Worm (Caenorhabditis elegans): ENCODE data around the gene toc-1.

toc-1 gene

DNA sequence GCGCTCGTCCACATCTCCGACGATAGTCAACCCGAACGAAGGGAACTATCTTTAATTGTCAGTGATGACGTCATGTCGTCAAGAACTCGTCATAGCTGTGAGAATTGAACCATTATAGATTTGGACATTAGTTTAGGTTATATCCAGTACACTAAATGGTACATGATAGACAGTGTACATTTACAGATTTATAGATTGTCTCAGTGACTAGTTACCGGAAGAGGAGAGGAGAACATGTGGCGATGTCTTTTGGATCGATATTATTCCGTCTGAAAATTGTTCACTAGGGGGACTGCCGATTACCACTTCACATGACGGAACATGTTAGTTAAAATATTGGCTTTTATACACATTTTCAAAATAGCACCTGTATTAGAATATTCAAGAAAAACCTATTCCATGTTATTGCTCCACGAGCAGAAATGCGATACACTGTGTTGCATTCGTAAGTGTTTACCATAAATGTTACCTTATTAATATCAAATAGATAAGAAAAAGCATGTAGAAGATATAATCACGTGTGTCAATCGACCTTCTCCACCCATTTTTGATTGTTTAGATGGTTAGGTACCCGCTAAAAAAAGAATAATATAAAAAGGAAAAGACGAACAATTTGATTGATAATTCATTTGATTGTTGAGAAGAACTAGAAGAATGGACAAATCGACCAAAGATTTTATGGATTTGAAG is 7.7 kb upstream of the toc-1 start, which contains the start of gene ZC395.5 (continued):
- TF ChIP-seq ceh-9 (tag; optimal IDR thresholded peaks at IDR 0.05) (no peak), snpc-4 (tag; optimal IDR thresholded peaks at IDR 0.05) (no peak), nhr-77 (tag; optimal IDR thresholded peaks at IDR 0.05) (no peak)

ce11 chrIII:5268486-5268885 is 6.6 kb upstream of the toc-1 start:
- TF ChIP-seq egl-27 (tag; optimal IDR thresholded peaks at IDR 0.05) = no peak
- peak; percentile 1 for TF ChIP-seq jun-1 (tag; optimal IDR thresholded peaks at IDR 0.05)
- TF ChIP-seq pha-4 (tag; optimal IDR thresholded peaks at IDR 0.05) = peak; percentile 28
- no peak for TF ChIP-seq nhr-67 (tag; optimal IDR thresholded peaks at IDR 0.05)
- no peak for TF ChIP-seq aly-2 (tag; optimal IDR thresholded peaks at IDR 0.05)

ce11 chrIII:5269814-5270213 is 5.2 kb upstream of the toc-1 start, which contains the start of gene ZC395.4:
Gene ZC395.4, plus strand, starts transcription at chrIII:5270114.
- TF ChIP-seq ceh-9 (tag; optimal IDR thresholded peaks at IDR 0.05) (no peak), nhr-23 (tag; optimal IDR thresholded peaks at IDR 0.05) (no peak), zag-1 (tag; optimal IDR thresholded peaks at IDR 0.05) (no peak), nhr-67 (tag; optimal IDR thresholded peaks at IDR 0.05) (no peak), ztf-4 (tag; optimal IDR thresholded peaks at IDR 0.05) (no peak), nhr-43 (tag; optimal IDR thresholded peaks at IDR 0.05; ENCODE audit: poor library complexity, severe bottlenecking) (no peak), nhr-237 (tag; optimal IDR thresholded peaks at IDR 0.05) (no peak), unc-62 (GFP tag; optimal IDR thresholded peaks at IDR 0.05) (no peak)

DNA sequence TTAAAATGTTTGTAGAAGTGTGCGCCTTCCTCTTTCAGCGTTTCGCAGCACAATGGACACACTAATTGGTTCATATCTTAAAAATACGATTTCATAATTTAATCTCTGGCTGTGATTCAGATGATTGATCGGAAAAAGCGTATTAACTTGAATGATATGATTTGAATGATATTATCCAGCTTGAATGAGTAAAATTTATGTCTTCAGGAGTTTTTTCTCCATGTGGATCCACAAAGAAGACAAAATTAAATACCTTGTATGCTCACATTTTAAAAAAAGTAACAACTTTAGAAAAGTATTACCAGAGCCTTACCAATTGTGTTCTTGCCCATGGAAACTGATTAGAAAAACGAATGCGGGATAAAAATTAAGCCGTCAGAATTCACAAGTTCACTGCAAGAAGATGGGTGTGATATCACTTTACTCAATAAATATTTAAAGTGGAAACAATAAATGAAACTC is 1.6 kb upstream of the toc-1 start, which contains the start of gene ztf-8:
Gene ztf-8, minus strand, starts transcription at position 76 of the 462 bp plus-strand sequence.
- TF ChIP-seq elt-2 (tag; optimal IDR thresholded peaks at IDR 0.05) = peak; percentile 27
- peak; percentile 15 for TF ChIP-seq tbx-2 (tag; optimal IDR thresholded peaks at IDR 0.05)
- peak; percentile 17 for TF ChIP-seq pha-4 (tag; optimal IDR thresholded peaks at IDR 0.05)
- no peak for TF ChIP-seq ceh-28 (tag; optimal IDR thresholded peaks at IDR 0.05)
- no peak for TF ChIP-seq zag-1 (tag; optimal IDR thresholded peaks at IDR 0.05)
- peak; percentile 12 for TF ChIP-seq nhr-25 (tag; optimal IDR thresholded peaks at IDR 0.05)

DNA sequence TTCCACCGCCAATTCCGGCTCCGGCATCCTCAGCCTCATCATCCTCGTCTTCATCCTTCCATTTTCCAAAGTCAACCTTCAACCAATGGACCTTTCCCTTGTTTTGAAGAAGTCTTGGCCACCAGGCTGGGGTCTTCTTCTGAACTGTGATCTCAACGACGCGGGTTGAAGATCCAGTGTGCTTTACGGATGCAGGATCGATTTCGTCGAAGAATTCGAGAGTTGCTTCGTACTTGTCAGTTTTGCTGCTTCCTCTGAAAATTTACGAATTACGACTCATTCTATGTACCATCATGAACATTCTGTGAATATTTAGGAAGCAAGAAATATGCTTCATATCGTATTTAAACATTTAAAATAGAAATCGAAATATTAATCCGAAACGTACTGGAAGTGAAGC is 801 bp upstream of the toc-1 start:
- TF ChIP-seq nhr-43 (tag; optimal IDR thresholded peaks at IDR 0.05; ENCODE audit: poor library complexity, severe bottlenecking) (no peak), ama-1 (optimal IDR thresholded peaks at IDR 0.05) (peak; percentile 67)

DNA sequence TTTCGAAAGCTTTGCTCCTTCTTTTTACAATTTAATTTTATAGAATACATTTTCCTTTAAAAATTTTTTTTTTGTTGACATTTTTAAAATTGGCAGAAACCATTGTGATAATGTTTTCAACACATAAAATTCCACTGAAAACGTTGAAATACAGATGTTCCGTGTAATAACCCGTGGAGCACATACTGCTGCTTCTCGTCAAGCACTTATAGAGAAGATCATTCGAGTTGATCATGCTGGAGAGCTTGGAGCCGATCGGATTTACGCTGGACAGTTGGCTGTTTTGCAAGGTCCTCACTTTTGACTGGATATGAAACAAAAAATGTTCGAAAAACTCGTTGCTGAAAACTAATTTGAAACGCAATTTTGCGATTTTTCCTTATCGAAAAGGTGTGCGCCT is 2.7 kb downstream of the toc-1 start, which contains the start of gene clk-1:
Gene clk-1, plus strand, starts transcription at position 155 of the 400 bp plus-strand sequence.
- peak; percentile 43 for TF ChIP-seq ama-1 (optimal IDR thresholded peaks at IDR 0.05)
- no peak for TF ChIP-seq tbx-2 (tag; optimal IDR thresholded peaks at IDR 0.05)

DNA sequence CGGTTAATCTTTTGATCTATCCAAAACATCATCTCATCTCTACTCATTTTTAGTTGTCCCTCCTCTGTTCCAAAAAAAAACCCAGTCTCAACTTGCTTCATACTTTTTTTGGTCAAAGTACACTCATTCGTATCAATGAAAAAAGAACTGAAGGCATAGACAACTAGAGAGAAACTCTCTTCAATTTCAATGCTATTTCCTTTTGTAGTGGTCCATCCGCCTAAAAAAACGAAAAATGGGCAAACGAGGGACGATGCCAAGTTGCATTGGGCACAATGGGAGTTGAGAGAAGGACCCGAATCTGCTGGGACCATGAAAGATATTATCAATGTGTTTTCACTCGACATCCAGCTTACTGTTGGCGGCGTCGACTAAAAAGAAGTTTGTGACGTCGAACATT is 5.2 kb downstream of the toc-1 start:
- TF ChIP-seq sea-2 (GFP tag; optimal IDR thresholded peaks at IDR 0.05) = no peak
- TF ChIP-seq ZK546.5 (tag; optimal IDR thresholded peaks at IDR 0.05) = no peak
- no peak for TF ChIP-seq fkh-2 (tag; optimal IDR thresholded peaks at IDR 0.05)
- peak; percentile 67 for TF ChIP-seq hmg-11 (tag; optimal IDR thresholded peaks at IDR 0.05)
- TF ChIP-seq ztf-4 (tag; optimal IDR thresholded peaks at IDR 0.05) = no peak
- TF ChIP-seq elt-1 (tag; optimal IDR thresholded peaks at IDR 0.05) = peak; percentile 17
- no peak for TF ChIP-seq elt-2 (tag; optimal IDR thresholded peaks at IDR 0.05)
- no peak for TF ChIP-seq skn-1 (tag; optimal IDR thresholded peaks at IDR 0.05)
- TF ChIP-seq nfya-1 (tag; optimal IDR thresholded peaks at IDR 0.05; ENCODE audit: insufficient read depth) = peak; percentile 47
- no peak for TF ChIP-seq egl-27 (tag; optimal IDR thresholded peaks at IDR 0.05)
- TF ChIP-seq lin-39 (tag; optimal IDR thresholded peaks at IDR 0.05) = peak; percentile 1
- TF ChIP-seq nhr-23 (tag; optimal IDR thresholded peaks at IDR 0.05) = no peak
- TF ChIP-seq fkh-10 (GFP tag; optimal IDR thresholded peaks at IDR 0.05) = no peak
- TF ChIP-seq R02D3.7 (tag; optimal IDR thresholded peaks at IDR 0.05) = no peak
